Fruit fly (Drosophila melanogaster) whole organism, embryonic: ENCODE measurements around the gene ddbt.

Experiments
- CG10366 ChIP-seq: fragments of 200-800 bp; sonication (Bioruptor generic); IDR thresholded peaks from 2 replicates; pipeline ENCODE4 v1.3.6; 2022; ENCODE audit warnings: missing biosample characterization, missing genetic modification characterization
- CG10565 ChIP-seq: fragments of 200-800 bp; sonication (Bioruptor generic); optimal IDR thresholded peaks from 3 replicates; lab custom pipeline; 2016; ENCODE audit warnings: missing biosample characterization, mild to moderate bottlenecking, missing genetic modification characterization
- CG10979 ChIP-seq: fragments of 200-800 bp; sonication (Bioruptor generic); optimal IDR thresholded peaks from 2 replicates; lab custom pipeline; 2018; ENCODE audit warnings: missing biosample characterization, mild to moderate bottlenecking, missing genetic modification characterization, moderate library complexity
- CG11456 ChIP-seq: fragments of 200-800 bp; sonication (Bioruptor generic); IDR thresholded peaks from 3 replicates; pipeline ENCODE4 v1.3.6; 2022; ENCODE audit warnings: missing biosample characterization, missing genetic modification characterization
- CG12744 ChIP-seq: fragments of 200-800 bp; sonication (Bioruptor generic); optimal IDR thresholded peaks from 2 replicates; lab custom pipeline; 2016; ENCODE audit warnings: missing biosample characterization, missing genetic modification characterization
- CG12769 ChIP-seq: fragments of 200-800 bp; sonication (Bioruptor generic); optimal IDR thresholded peaks from 2 replicates; lab custom pipeline; 2019; ENCODE audit warnings: missing biosample characterization, mild to moderate bottlenecking, missing genetic modification characterization, moderate library complexity
- CG15696 ChIP-seq: fragments of 200-800 bp; sonication (Bioruptor generic); optimal IDR thresholded peaks from 2 replicates; lab custom pipeline; 2019; ENCODE audit warnings: missing biosample characterization, mild to moderate bottlenecking, missing genetic modification characterization, moderate library complexity
- CG16813 ChIP-seq: fragments of 200-800 bp; sonication (Bioruptor generic); IDR thresholded peaks from 3 replicates; pipeline ENCODE4 v1.3.6; 2022; ENCODE audit warnings: missing biosample characterization, missing genetic modification characterization; ENCODE audit not compliant: partially characterized antibody
- CG17912 ChIP-seq: fragments of 200-800 bp; sonication (Bioruptor generic); optimal IDR thresholded peaks from 2 replicates; lab custom pipeline; 2018; ENCODE audit warnings: missing biosample characterization, mild to moderate bottlenecking, missing genetic modification characterization
- CG2120 ChIP-seq: fragments of 200-800 bp; sonication (Bioruptor generic); optimal IDR thresholded peaks from 3 replicates; lab custom pipeline; 2016; ENCODE audit warnings: missing biosample characterization, missing genetic modification characterization
- CG2889 ChIP-seq: fragments of 200-800 bp; sonication (Bioruptor generic); IDR thresholded peaks from 3 replicates; pipeline ENCODE4 v1.3.6; 2022; ENCODE audit warnings: missing biosample characterization, missing genetic modification characterization
- CG32532 ChIP-seq: fragments of 200-800 bp; sonication (Bioruptor generic); IDR thresholded peaks from 2 replicates; pipeline ENCODE4 v1.3.6; 2022; ENCODE audit warnings: missing biosample characterization, missing genetic modification characterization
- CG34376 ChIP-seq: fragments of 200-800 bp; sonication (Bioruptor generic); optimal IDR thresholded peaks from 2 replicates; lab custom pipeline; 2018; ENCODE audit warnings: missing biosample characterization, mild to moderate bottlenecking, missing genetic modification characterization
- CG5245 ChIP-seq: fragments of 200-800 bp; sonication (Bioruptor generic); optimal IDR thresholded peaks from 3 replicates; lab custom pipeline; 2016; ENCODE audit warnings: missing biosample characterization, missing genetic modification characterization
- CG5953 ChIP-seq: fragments of 200-800 bp; sonication (Bioruptor generic); IDR thresholded peaks from 2 replicates; pipeline ENCODE4 v1.3.6; 2022; ENCODE audit warnings: missing biosample characterization, missing genetic modification characterization
- CG7839 ChIP-seq: fragments of 200-800 bp; sonication (Bioruptor generic); optimal IDR thresholded peaks from 3 replicates; lab custom pipeline; 2018; ENCODE audit warnings: missing biosample characterization, mild to moderate bottlenecking, missing genetic modification characterization, moderate library complexity
- CG7963 ChIP-seq: fragments of 200-800 bp; sonication (Bioruptor generic); IDR thresholded peaks from 3 replicates; pipeline ENCODE4 v1.3.6; 2022; ENCODE audit warnings: missing biosample characterization, missing genetic modification characterization; ENCODE audit not compliant: partially characterized antibody
- CG8924 ChIP-seq: fragments of 200-800 bp; optimal IDR thresholded peaks from 3 replicates; lab custom pipeline; 2019; ENCODE audit warnings: missing biosample characterization, mild to moderate bottlenecking, missing genetic modification characterization, moderate library complexity
- Chrac-16 ChIP-seq: fragments of 200-800 bp; sonication (Bioruptor generic); optimal IDR thresholded peaks from 3 replicates; lab custom pipeline; 2016; ENCODE audit warnings: missing biosample characterization, missing genetic modification characterization
- CoRest ChIP-seq: fragments of 200-800 bp; sonication (Bioruptor generic); optimal IDR thresholded peaks from 3 replicates; lab custom pipeline; 2018; ENCODE audit warnings: missing biosample characterization, mild to moderate bottlenecking, missing genetic modification characterization, moderate library complexity
- Ets65A ChIP-seq: fragments of 200-800 bp; sonication (Bioruptor generic); peaks from one replicate; lab custom pipeline; 2016; ENCODE audit warnings: missing biosample characterization, missing genetic modification characterization
- HLH4C ChIP-seq: fragments of 200-800 bp; sonication (Bioruptor generic); IDR thresholded peaks from 3 replicates; pipeline ENCODE4 v1.3.6; 2022; ENCODE audit warnings: missing biosample characterization, missing genetic modification characterization; ENCODE audit not compliant: partially characterized antibody
- Hr3 ChIP-seq: fragments of 200-800 bp; sonication (Bioruptor generic); optimal IDR thresholded peaks from 3 replicates; lab custom pipeline; 2016; ENCODE audit warnings: missing biosample characterization, missing genetic modification characterization
- MBD-R2 ChIP-seq: fragments of 200-800 bp; sonication (Bioruptor generic); IDR thresholded peaks from 2 replicates; pipeline ENCODE4 v1.3.6; 2022; ENCODE audit warnings: missing biosample characterization, missing genetic modification characterization
- Max ChIP-seq: fragments of 200-800 bp; sonication (Bioruptor generic); optimal IDR thresholded peaks from 2 replicates; lab custom pipeline; 2016; ENCODE audit warnings: missing biosample characterization, mild to moderate bottlenecking, missing genetic modification characterization
- Med ChIP-seq: fragments of 200-800 bp; sonication (Bioruptor generic); peaks from one replicate; lab custom pipeline; 2016; ENCODE audit warnings: missing biosample characterization, missing genetic modification characterization, mild to moderate bottlenecking, inconsistent platforms, moderate library complexity
- NC2α ChIP-seq: fragments of 200-800 bp; sonication (Bioruptor generic); optimal IDR thresholded peaks from 2 replicates; lab custom pipeline; 2016; ENCODE audit warnings: missing biosample characterization, missing genetic modification characterization
- Nf-YB ChIP-seq: fragments of 200-800 bp; sonication (Bioruptor generic); optimal IDR thresholded peaks from 3 replicates; lab custom pipeline; 2019; ENCODE audit warnings: missing biosample characterization, mild to moderate bottlenecking, missing genetic modification characterization, moderate library complexity
- NfI ChIP-seq: fragments of 200-800 bp; sonication (Bioruptor generic); optimal IDR thresholded peaks from 3 replicates; lab custom pipeline; 2018; ENCODE audit warnings: missing biosample characterization, mild to moderate bottlenecking, missing genetic modification characterization, moderate library complexity
- Spps ChIP-seq: fragments of 200-800 bp; sonication (Bioruptor generic); optimal IDR thresholded peaks from 2 replicates; lab custom pipeline; 2018; ENCODE audit warnings: missing biosample characterization, mild to moderate bottlenecking, missing genetic modification characterization
- Xbp1 ChIP-seq: fragments of 200-800 bp; sonication (Bioruptor generic); optimal IDR thresholded peaks from 3 replicates; lab custom pipeline; 2016; ENCODE audit warnings: missing biosample characterization, mild to moderate bottlenecking, missing genetic modification characterization
- chn ChIP-seq: fragments of 200-800 bp; sonication (Bioruptor generic); optimal IDR thresholded peaks from 2 replicates; lab custom pipeline; 2016; ENCODE audit warnings: missing biosample characterization, missing genetic modification characterization
- croc ChIP-seq: fragments of 200-800 bp; sonication (Bioruptor generic); conservative IDR thresholded peaks from 3 replicates; pipeline ENCODE4 v1.3.6; 2022; ENCODE audit warnings: missing biosample characterization, missing genetic modification characterization
- dm ChIP-seq: fragments of 200-800 bp; sonication (Bioruptor generic); optimal IDR thresholded peaks from 3 replicates; lab custom pipeline; 2016; ENCODE audit warnings: missing biosample characterization, missing genetic modification characterization
- dmrt11E ChIP-seq: fragments of 200-800 bp; sonication (Bioruptor generic); optimal IDR thresholded peaks from 3 replicates; lab custom pipeline; 2018; ENCODE audit warnings: missing biosample characterization, mild to moderate bottlenecking, missing genetic modification characterization, moderate library complexity
- dpn ChIP-seq, 2 experiments: fragments of 200-800 bp; sonication (Bioruptor generic); optimal IDR thresholded peaks; 3 replicates each; lab custom pipeline; 2016; ENCODE audit warnings: missing biosample characterization in 2 of 2, missing genetic modification characterization in 2 of 2
- ems ChIP-seq: fragments of 200-800 bp; sonication (Bioruptor generic); optimal IDR thresholded peaks from 3 replicates; lab custom pipeline; 2016; ENCODE audit warnings: missing biosample characterization, missing genetic modification characterization
- gfzf ChIP-seq: fragments of 200-800 bp; sonication (Bioruptor generic); optimal IDR thresholded peaks from 2 replicates; lab custom pipeline; 2016; ENCODE audit warnings: missing biosample characterization, mild to moderate bottlenecking, missing genetic modification characterization, moderate library complexity
- jigr1 ChIP-seq: fragments of 200-800 bp; sonication (Bioruptor generic); IDR thresholded peaks from 3 replicates; pipeline ENCODE4 v1.3.6; 2022; ENCODE audit warnings: missing biosample characterization, missing genetic modification characterization
- lilli ChIP-seq: fragments of 200-800 bp; sonication (Bioruptor generic); optimal IDR thresholded peaks from 3 replicates; lab custom pipeline; 2016; ENCODE audit warnings: missing biosample characterization, missing genetic modification characterization
- luna ChIP-seq: fragments of 200-800 bp; sonication (Bioruptor generic); optimal IDR thresholded peaks from 2 replicates; lab custom pipeline; 2016; ENCODE audit warnings: missing biosample characterization, missing genetic modification characterization
- org-1 ChIP-seq: fragments of 200-800 bp; sonication (Bioruptor generic); optimal IDR thresholded peaks from 2 replicates; lab custom pipeline; 2017; ENCODE audit warnings: missing biosample characterization, missing genetic modification characterization
- pita ChIP-seq: fragments of 200-800 bp; sonication (Bioruptor generic); optimal IDR thresholded peaks from 2 replicates; lab custom pipeline; 2017; ENCODE audit warnings: missing biosample characterization, mild to moderate bottlenecking, missing genetic modification characterization
- sc ChIP-seq, 3 experiments: fragments of >200 bp in 2 of 3; fragments of 200-800 bp in 1 of 3; sonication (Bioruptor generic) in 1 of 3; optimal IDR thresholded peaks; 2 replicates in 2 of 3; 3 replicates in 1 of 3; lab custom pipeline; 2017; ENCODE audit warnings: mild to moderate bottlenecking in 1 of 3, missing biosample characterization in 1 of 3, missing genetic modification characterization in 1 of 3, missing genetic modification reagents in 1 of 3
- sens ChIP-seq: fragments of 200-800 bp; sonication (Bioruptor generic); peaks from one replicate; lab custom pipeline; 2016; ENCODE audit warnings: missing biosample characterization, missing genetic modification characterization
- slbo ChIP-seq: fragments of 200-800 bp; sonication (Bioruptor generic); IDR thresholded peaks from 2 replicates; pipeline ENCODE4 v1.3.6; 2022; ENCODE audit warnings: missing biosample characterization, missing genetic modification characterization
- sug ChIP-seq: fragments of 200-800 bp; optimal IDR thresholded peaks from 2 replicates; lab custom pipeline; 2019; ENCODE audit warnings: missing biosample characterization, mild to moderate bottlenecking, missing genetic modification characterization, moderate library complexity
- tgo ChIP-seq: fragments of 200-800 bp; sonication (Bioruptor generic); IDR thresholded peaks from 3 replicates; pipeline ENCODE4 v1.3.6; 2022; ENCODE audit warnings: missing biosample characterization, missing genetic modification characterization
- trh ChIP-seq: fragments of 200-800 bp; sonication (Bioruptor generic); optimal IDR thresholded peaks from 2 replicates; lab custom pipeline; 2016; ENCODE audit warnings: missing biosample characterization, missing genetic modification characterization
- twi ChIP-seq: fragments of 200-800 bp; optimal IDR thresholded peaks from 2 replicates; lab custom pipeline; 2019; ENCODE audit warnings: missing biosample characterization, mild to moderate bottlenecking, missing genetic modification characterization, moderate library complexity
- wek ChIP-seq: fragments of 200-800 bp; sonication (Bioruptor generic); optimal IDR thresholded peaks from 3 replicates; lab custom pipeline; 2018; ENCODE audit warnings: missing biosample characterization, mild to moderate bottlenecking, missing genetic modification characterization, moderate library complexity

The ddbt gene

DNA sequence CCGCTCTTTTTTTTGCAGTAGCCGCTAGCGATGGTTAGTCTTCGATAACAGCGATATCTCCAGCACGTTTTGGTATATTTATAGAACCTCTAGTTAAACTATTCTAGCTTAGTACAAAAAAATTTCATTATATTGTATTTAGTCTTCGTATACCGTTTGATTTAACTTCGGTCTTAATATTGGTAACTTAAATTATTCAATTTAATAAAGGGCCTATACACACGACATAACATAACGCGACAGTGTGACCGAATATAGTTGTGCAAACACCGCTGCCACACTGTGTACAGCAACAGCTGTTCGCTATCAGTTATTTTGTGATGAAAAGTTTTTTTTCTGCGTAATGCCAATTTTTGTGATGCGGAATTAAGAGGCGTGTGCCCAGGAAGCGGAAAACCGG is 44.3 kb downstream of the ddbt start, which contains the start of the genes Cdc5 and CG1233 (continued):
- TF ChIP-seq tgo (GFP tag; lab: Robert Waterston, UW) (peak; percentile 47), lilli (GFP tag; lab: Kevin White, UChicago) (peak; percentile 62), CG12744 (GFP tag; lab: Kevin White, UChicago) (peak; percentile 34), dm (GFP tag; lab: Kevin White, UChicago) (peak; percentile 38), dmrt11E (peak; percentile 58), croc (GFP tag; lab: Robert Waterston, UW) (no peak), dpn (GFP tag; optimal IDR thresholded peaks at IDR 0.05; lab: Kevin White, UChicago) (peak in 1 of 2 experiments; percentile 26), CG7839 (tag; lab: Kevin White, UChicago) (no peak), CG7963 (GFP tag; lab: Robert Waterston, UW) (no peak), CG2889 (GFP tag; lab: Robert Waterston, UW) (no peak), CG34376 (GFP tag; lab: Kevin White, UChicago) (peak; percentile 8), CoRest (tag; lab: Kevin White, UChicago) (peak; percentile 30), gfzf (GFP tag; lab: Kevin White, UChicago) (peak; percentile 66), HLH4C (GFP tag; lab: Robert Waterston, UW) (peak; percentile 43), sens (GFP tag; lab: Kevin White, UChicago) (peak; percentile 87), CG8924 (peak; percentile 44), ems (GFP tag; lab: Kevin White, UChicago) (peak; percentile 50), CG12769 (tag; lab: Kevin White, UChicago) (no peak), MBD-R2 (GFP tag; lab: Robert Waterston, UW) (peak; percentile 96), CG17912 (GFP tag; lab: Kevin White, UChicago) (no peak), CG10366 (no peak), slbo (peak; percentile 49; the same call in 1 of the 2 replicates), CG32532 (peak; percentile 42), Chrac-16 (GFP tag; lab: Kevin White, UChicago) (peak; percentile 20), CG11456 (GFP tag; lab: Robert Waterston, UW) (no peak), Ets65A (peak; percentile 79), jigr1 (no peak), trh (no peak), Max (GFP tag; lab: Kevin White, UChicago) (peak; percentile 37), sc (optimal IDR thresholded peaks at IDR 0.05; lab: Kevin White, UChicago) (no peak), sc (GFP tag; optimal IDR thresholded peaks at IDR 0.05; lab: Kevin White, UChicago) (no peak), luna (GFP tag; lab: Kevin White, UChicago) (no peak), Hr3 (GFP tag; lab: Kevin White, UChicago) (peak; percentile 27), CG10979 (tag; lab: Kevin White, UChicago) (peak; percentile 69), org-1 (GFP tag; lab: Kevin White, UChicago) (no peak), Spps (tag; lab: Kevin White, UChicago) (no peak), Nf-YB (GFP tag; lab: Kevin White, UChicago) (peak; percentile 24), CG10565 (GFP tag; lab: Kevin White, UChicago) (no peak), CG15696 (tag; lab: Kevin White, UChicago) (peak; percentile 65), Med (GFP tag; lab: Kevin White, UChicago) (peak; percentile 88), CG5245 (no peak), Xbp1 (GFP tag; lab: Kevin White, UChicago) (peak; percentile 55), chn (GFP tag; lab: Kevin White, UChicago) (peak; percentile 5), sug (tag; lab: Kevin White, UChicago) (no peak), twi (tag; lab: Kevin White, UChicago) (no peak), CG2120 (GFP tag; lab: Kevin White, UChicago) (peak; percentile 77), CG16813 (GFP tag; lab: Robert Waterston, UW) (peak; percentile 49; the same call in 1 of the 3 replicates), CG5953 (GFP tag; lab: Robert Waterston, UW) (peak; percentile 23; the same call in 1 of the 2 replicates), NfI (GFP tag; lab: Kevin White, UChicago) (no peak), pita (GFP tag; lab: Kevin White, UChicago) (no peak), NC2α (GFP tag; lab: Kevin White, UChicago) (no peak), wek (GFP tag; lab: Kevin White, UChicago) (no peak)
